Worm (Caenorhabditis elegans): ENCODE measurements around the gene T05A7.6.

The T05A7.6 gene

ce11 chrII:4626606-4627005 lies 45.0 kb downstream of the T05A7.6 start, which contains the start of gene F35D11.1:
Gene F35D11.1, plus strand, starts transcription at chrII:4626906.
- no peak for TF ChIP-seq rpc-1 (optimal IDR thresholded peaks at IDR 0.05)
- TF ChIP-seq rpc-1 (tag; optimal IDR thresholded peaks at IDR 0.05), result no peak
- TF ChIP-seq B0019.2 (GFP tag; conservative IDR thresholded peaks at IDR 0.05), result no peak
- no peak for TF ChIP-seq mel-28 (tag; optimal IDR thresholded peaks at IDR 0.05; ENCODE audit: borderline replicate concordance)
- no peak for TF ChIP-seq aptf-3 (GFP tag; IDR thresholded peaks at IDR 0.05)
- no peak for TF ChIP-seq tlf-1 (GFP tag; optimal IDR thresholded peaks at IDR 0.05)
- TF ChIP-seq pha-4 (tag; optimal IDR thresholded peaks at IDR 0.05), result no peak
- TF ChIP-seq Y53F4B.3 (GFP tag; IDR thresholded peaks at IDR 0.05), result no peak
- TF ChIP-seq lin-35 (GFP tag; optimal IDR thresholded peaks at IDR 0.05), result no peak
- TF ChIP-seq ZK185.1 (tag; optimal IDR thresholded peaks at IDR 0.05; ENCODE audit: poor library complexity, severe bottlenecking), result no peak
- no peak for TF ChIP-seq B0035.1 (tag; optimal IDR thresholded peaks at IDR 0.05)
- no peak for TF ChIP-seq nhr-120 (GFP tag; IDR thresholded peaks at IDR 0.05)
- TF ChIP-seq atf-7 (tag; optimal IDR thresholded peaks at IDR 0.05), result no peak
- TF ChIP-seq ztf-28 (GFP tag; IDR thresholded peaks at IDR 0.05), result no peak
- no peak for TF ChIP-seq dpff-1 (tag; optimal IDR thresholded peaks at IDR 0.05)
- no peak for TF ChIP-seq T07F8.4 (tag; optimal IDR thresholded peaks at IDR 0.05)
- no peak for TF ChIP-seq tbx-9 (tag; optimal IDR thresholded peaks at IDR 0.05; ENCODE audit: borderline replicate concordance)
- TF ChIP-seq ztf-6 (GFP tag; IDR thresholded peaks at IDR 0.05), result no peak
- no peak for TF ChIP-seq fkh-3 (tag; optimal IDR thresholded peaks at IDR 0.05)

ce11 chrII:4621650-4622049 lies 49.9 kb downstream of the T05A7.6 start, which contains the start of gene clec-139:
Gene clec-139, minus strand, starts transcription at chrII:4621750.
- no peak for TF ChIP-seq egl-44 (GFP tag; IDR thresholded peaks at IDR 0.05)
- no peak for TF ChIP-seq cebp-2 (GFP tag; IDR thresholded peaks at IDR 0.05)
- no peak for TF ChIP-seq lin-35 (GFP tag; optimal IDR thresholded peaks at IDR 0.05)
- no peak for TF ChIP-seq B0336.3 (GFP tag; IDR thresholded peaks at IDR 0.05)
- TF ChIP-seq Y53F4B.3 (GFP tag; IDR thresholded peaks at IDR 0.05), result no peak
- TF ChIP-seq F37B4.10 (GFP tag; IDR thresholded peaks at IDR 0.05), result no peak
- no peak for TF ChIP-seq lsy-27 (tag; optimal IDR thresholded peaks at IDR 0.05; ENCODE audit: borderline replicate concordance, insufficient read depth)
- TF ChIP-seq rec-8 (tag; optimal IDR thresholded peaks at IDR 0.05), result no peak
- no peak for TF ChIP-seq K11D2.4 (GFP tag; IDR thresholded peaks at IDR 0.05)
- no peak for TF ChIP-seq madf-8 (GFP tag; conservative IDR thresholded peaks at IDR 0.05)
- TF ChIP-seq Y56A3A.18 (GFP tag; IDR thresholded peaks at IDR 0.05), result no peak
- no peak for TF ChIP-seq T26A5.8 (tag; optimal IDR thresholded peaks at IDR 0.05)
- TF ChIP-seq tlf-1 (GFP tag; optimal IDR thresholded peaks at IDR 0.05), result no peak
- TF ChIP-seq snpc-1.3 (tag; optimal IDR thresholded peaks at IDR 0.05; ENCODE audit: insufficient read depth), result no peak

- TF ChIP-seq F57A8.1 (GFP tag; optimal IDR thresholded peaks at IDR 0.05) (no peak), atf-7 (tag; optimal IDR thresholded peaks at IDR 0.05) (no peak), D2030.7 (GFP tag; IDR thresholded peaks at IDR 0.05) (no peak), him-1 (tag; optimal IDR thresholded peaks at IDR 0.05) (no peak), rpc-1 (optimal IDR thresholded peaks at IDR 0.05) (no peak), rpc-1 (tag; optimal IDR thresholded peaks at IDR 0.05) (no peak), dpff-1 (tag; optimal IDR thresholded peaks at IDR 0.05) (no peak), B0035.1 (tag; optimal IDR thresholded peaks at IDR 0.05) (no peak), C06A6.2 (GFP tag; conservative IDR thresholded peaks at IDR 0.05) (no peak), hlh-12 (tag; optimal IDR thresholded peaks at IDR 0.05) (no peak), somi-1 (GFP tag; optimal IDR thresholded peaks at IDR 0.05) (no peak), zfh-2 (GFP tag; conservative IDR thresholded peaks at IDR 0.05) (no peak), lir-1 (GFP tag; conservative IDR thresholded peaks at IDR 0.05) (no peak), repo-1 (tag; optimal IDR thresholded peaks at IDR 0.05) (no peak), madf-8 (GFP tag; conservative IDR thresholded peaks at IDR 0.05) (no peak), nhr-120 (GFP tag; IDR thresholded peaks at IDR 0.05) (no peak), hmg-1.2 (GFP tag; IDR thresholded peaks at IDR 0.05) (no peak), rcor-1 (GFP tag; IDR thresholded peaks at IDR 0.05) (no peak), tlf-1 (GFP tag; optimal IDR thresholded peaks at IDR 0.05) (no peak)
These were observed 51.9 kb downstream of the T05A7.6 start, which contains the start of gene clec-138 for ce11 chrII:4619700-4620099. Gene clec-138, minus strand, starts transcription at chrII:4619800.

Measured in whole organism, young adult.